Fruit fly (Drosophila melanogaster) whole organism, embryonic: ENCODE measurements around the gene CG33298.

Experiments used
- B-H1 ChIP-seq: fragments of 200-800 bp; sonication (Bioruptor generic); IDR thresholded peaks from 3 replicates; pipeline ENCODE4 v1.3.6; 2022; ENCODE audit warnings: missing biosample characterization, missing genetic modification characterization
- Bgb ChIP-seq: fragments of 200-800 bp; sonication (Bioruptor generic); IDR thresholded peaks from 2 replicates; pipeline ENCODE4 v1.3.6; 2022; ENCODE audit warnings: missing biosample characterization, missing genetic modification characterization; ENCODE audit not compliant: partially characterized antibody
- BtbVII ChIP-seq: fragments of 200-800 bp; sonication (Bioruptor generic); optimal IDR thresholded peaks from 3 replicates; lab custom pipeline; 2017; ENCODE audit warnings: missing biosample characterization, mild to moderate bottlenecking, missing genetic modification characterization
- CG10147 ChIP-seq: fragments of 200-800 bp; sonication (Bioruptor generic); optimal IDR thresholded peaks from 2 replicates; lab custom pipeline; 2019; ENCODE audit warnings: missing biosample characterization, mild to moderate bottlenecking, missing genetic modification characterization, moderate library complexity
- CG10654 ChIP-seq: fragments of 200-800 bp; sonication (Bioruptor generic); optimal IDR thresholded peaks from 2 replicates; lab custom pipeline; 2016; ENCODE audit warnings: missing biosample characterization, missing genetic modification characterization
- CG12391 ChIP-seq: fragments of 200-800 bp; sonication (Bioruptor generic); optimal IDR thresholded peaks from 3 replicates; lab custom pipeline; 2018; ENCODE audit warnings: missing biosample characterization, mild to moderate bottlenecking, missing genetic modification characterization, moderate library complexity
- CG14860 ChIP-seq: fragments of 200-800 bp; sonication (Bioruptor generic); IDR thresholded peaks from 3 replicates; pipeline ENCODE4 v1.3.6; 2022; ENCODE audit warnings: missing biosample characterization, missing genetic modification characterization; ENCODE audit not compliant: partially characterized antibody
- CG15514 ChIP-seq: fragments of 200-800 bp; sonication (Bioruptor generic); optimal IDR thresholded peaks from 3 replicates; lab custom pipeline; 2017; ENCODE audit warnings: missing biosample characterization, missing genetic modification characterization, mild to moderate bottlenecking, moderate library complexity, missing genetic modification reagents
- CG1603 ChIP-seq: fragments of 200-800 bp; sonication (Bioruptor generic); optimal IDR thresholded peaks from 2 replicates; lab custom pipeline; 2019; ENCODE audit warnings: missing biosample characterization, mild to moderate bottlenecking, missing genetic modification characterization, moderate library complexity
- CG17912 ChIP-seq: fragments of 200-800 bp; sonication (Bioruptor generic); optimal IDR thresholded peaks from 2 replicates; lab custom pipeline; 2018; ENCODE audit warnings: missing biosample characterization, mild to moderate bottlenecking, missing genetic modification characterization
- CG18262 ChIP-seq: fragments of 200-800 bp; optimal IDR thresholded peaks from 3 replicates; lab custom pipeline; 2019; ENCODE audit warnings: missing biosample characterization, mild to moderate bottlenecking, missing genetic modification characterization, moderate library complexity
- CG3995 ChIP-seq: fragments of 200-800 bp; sonication (Bioruptor generic); optimal IDR thresholded peaks from 3 replicates; lab custom pipeline; 2016; ENCODE audit warnings: missing biosample characterization, missing genetic modification characterization
- CG4404 ChIP-seq: fragments of 200-800 bp; sonication (Bioruptor generic); IDR thresholded peaks from 2 replicates; pipeline ENCODE4 v1.3.6; 2022; ENCODE audit warnings: missing biosample characterization, missing genetic modification characterization
- CG6254 ChIP-seq: fragments of 200-800 bp; sonication (Bioruptor generic); optimal IDR thresholded peaks from 3 replicates; lab custom pipeline; 2017; ENCODE audit warnings: mild to moderate bottlenecking, missing biosample characterization, missing genetic modification reagents, missing genetic modification characterization
- CG8388 ChIP-seq: fragments of 200-800 bp; sonication (Bioruptor generic); optimal IDR thresholded peaks from 2 replicates; lab custom pipeline; 2019; ENCODE audit warnings: missing biosample characterization, mild to moderate bottlenecking, missing genetic modification characterization, moderate library complexity
- CG8478 ChIP-seq: fragments of >200 bp; optimal IDR thresholded peaks from 2 replicates; lab custom pipeline; 2018
- CG8765 ChIP-seq: fragments of 200-800 bp; sonication (Bioruptor generic); IDR thresholded peaks from 2 replicates; pipeline ENCODE4 v1.3.6; 2022; ENCODE audit warnings: missing biosample characterization, missing genetic modification characterization
- CG9797 ChIP-seq: fragments of 200-800 bp; sonication (Bioruptor generic); optimal IDR thresholded peaks from 3 replicates; lab custom pipeline; 2018; ENCODE audit warnings: missing biosample characterization, mild to moderate bottlenecking, missing genetic modification characterization
- Dip2 ChIP-seq: fragments of 200-800 bp; sonication (Bioruptor generic); IDR thresholded peaks from 2 replicates; pipeline ENCODE4 v1.3.6; 2022; ENCODE audit warnings: missing biosample characterization, missing genetic modification characterization
- Elba2 ChIP-seq: fragments of 200-800 bp; sonication (Bioruptor generic); optimal IDR thresholded peaks from 3 replicates; lab custom pipeline; 2016; ENCODE audit warnings: missing biosample characterization, missing genetic modification characterization
- Gug ChIP-seq: fragments of 200-800 bp; sonication (Bioruptor generic); IDR thresholded peaks from 4 replicates; pipeline ENCODE4 v1.3.6; 2022; ENCODE audit warnings: missing biosample characterization, missing genetic modification characterization
- MBD-R2 ChIP-seq: fragments of 200-800 bp; sonication (Bioruptor generic); IDR thresholded peaks from 2 replicates; pipeline ENCODE4 v1.3.6; 2022; ENCODE audit warnings: missing biosample characterization, missing genetic modification characterization
- Ptx1 ChIP-seq: fragments of 200-800 bp; sonication (Bioruptor generic); IDR thresholded peaks from 2 replicates; pipeline ENCODE4 v1.3.6; 2022; ENCODE audit warnings: missing biosample characterization, missing genetic modification characterization
- Rfx ChIP-seq: fragments of 200-800 bp; sonication (Bioruptor generic); IDR thresholded peaks from 2 replicates; pipeline ENCODE4 v1.3.6; 2022; ENCODE audit warnings: missing biosample characterization, missing genetic modification characterization
- Sox100B ChIP-seq: fragments of 200-800 bp; sonication (Bioruptor generic); optimal IDR thresholded peaks from 3 replicates; lab custom pipeline; 2018; ENCODE audit warnings: missing biosample characterization, mild to moderate bottlenecking, missing genetic modification characterization
- Sox102F ChIP-seq: fragments of 200-800 bp; sonication (Bioruptor generic); optimal IDR thresholded peaks from 2 replicates; lab custom pipeline; 2018; ENCODE audit warnings: missing biosample characterization, mild to moderate bottlenecking, missing genetic modification characterization, moderate library complexity
- Xbp1 ChIP-seq: fragments of 200-800 bp; sonication (Bioruptor generic); optimal IDR thresholded peaks from 3 replicates; lab custom pipeline; 2016; ENCODE audit warnings: missing biosample characterization, mild to moderate bottlenecking, missing genetic modification characterization
- abd-A ChIP-seq: fragments of 200-800 bp; sonication (Bioruptor generic); optimal IDR thresholded peaks from 3 replicates; lab custom pipeline; 2019; ENCODE audit warnings: missing biosample characterization, mild to moderate bottlenecking, missing genetic modification characterization, moderate library complexity
- al ChIP-seq: fragments of 200-800 bp; sonication (Bioruptor generic); IDR thresholded peaks from 2 replicates; pipeline ENCODE4 v1.3.6; 2022; ENCODE audit warnings: missing biosample characterization, missing genetic modification characterization
- aop ChIP-seq: fragments of 200-800 bp; sonication (Bioruptor generic); IDR thresholded peaks from 2 replicates; pipeline ENCODE4 v1.3.6; 2022; ENCODE audit warnings: missing biosample characterization, missing genetic modification characterization
- ase ChIP-seq: fragments of 200-800 bp; sonication (Bioruptor generic); IDR thresholded peaks from 3 replicates; pipeline ENCODE4 v1.3.6; 2022; ENCODE audit warnings: missing biosample characterization, missing genetic modification characterization
- caup ChIP-seq: fragments of 200-800 bp; sonication (Bioruptor generic); optimal IDR thresholded peaks from 3 replicates; lab custom pipeline; 2017; ENCODE audit warnings: missing biosample characterization, mild to moderate bottlenecking, missing genetic modification characterization, moderate library complexity; ENCODE audit not compliant: severe bottlenecking
- dpn ChIP-seq, 2 experiments: fragments of 200-800 bp; sonication (Bioruptor generic); optimal IDR thresholded peaks; 3 replicates each; lab custom pipeline; 2016; ENCODE audit warnings: missing biosample characterization in 2 of 2, missing genetic modification characterization in 2 of 2
- esg ChIP-seq: fragments of 200-800 bp; sonication (Bioruptor generic); conservative IDR thresholded peaks from 2 replicates; pipeline ENCODE4 v1.3.6; 2022; ENCODE audit warnings: missing biosample characterization, missing genetic modification characterization
- fd64A ChIP-seq: fragments of 200-800 bp; sonication (Bioruptor generic); optimal IDR thresholded peaks from 3 replicates; lab custom pipeline; 2018; ENCODE audit warnings: missing biosample characterization, mild to moderate bottlenecking, missing genetic modification characterization
- fu2 ChIP-seq: fragments of 200-800 bp; sonication (Bioruptor generic); optimal IDR thresholded peaks from 2 replicates; lab custom pipeline; 2016; ENCODE audit warnings: missing biosample characterization, missing genetic modification characterization
- grau ChIP-seq: fragments of 200-800 bp; optimal IDR thresholded peaks from 3 replicates; lab custom pipeline; 2019; ENCODE audit warnings: missing biosample characterization, mild to moderate bottlenecking, missing genetic modification characterization, moderate library complexity
- jumu ChIP-seq: fragments of 200-800 bp; sonication (Bioruptor generic); optimal IDR thresholded peaks from 3 replicates; lab custom pipeline; 2016; ENCODE audit warnings: missing biosample characterization, missing genetic modification characterization
- oc ChIP-seq: fragments of 200-800 bp; sonication (Bioruptor generic); optimal IDR thresholded peaks from 2 replicates; lab custom pipeline; 2018; ENCODE audit warnings: missing biosample characterization, mild to moderate bottlenecking, missing genetic modification characterization, moderate library complexity
- org-1 ChIP-seq: fragments of 200-800 bp; sonication (Bioruptor generic); optimal IDR thresholded peaks from 2 replicates; lab custom pipeline; 2017; ENCODE audit warnings: missing biosample characterization, missing genetic modification characterization
- peb ChIP-seq: fragments of 200-800 bp; sonication (Bioruptor generic); IDR thresholded peaks from 2 replicates; pipeline ENCODE4 v1.3.6; 2022; ENCODE audit warnings: missing biosample characterization, missing genetic modification characterization
- pzg ChIP-seq: fragments of 200-800 bp; sonication (Bioruptor generic); optimal IDR thresholded peaks from 3 replicates; lab custom pipeline; 2018; ENCODE audit warnings: missing biosample characterization, mild to moderate bottlenecking, missing genetic modification characterization, moderate library complexity
- salm ChIP-seq: fragments of 200-800 bp; sonication (Bioruptor generic); optimal IDR thresholded peaks from 2 replicates; lab custom pipeline; 2018; ENCODE audit warnings: missing biosample characterization, mild to moderate bottlenecking, missing genetic modification characterization
- sr ChIP-seq: fragments of 200-800 bp; sonication (Bioruptor generic); IDR thresholded peaks from 3 replicates; pipeline ENCODE4 v1.3.6; 2022; ENCODE audit warnings: missing biosample characterization, missing genetic modification characterization
- ssp ChIP-seq: fragments of 200-800 bp; sonication (Bioruptor generic); IDR thresholded peaks from 2 replicates; pipeline ENCODE4 v1.3.6; 2022; ENCODE audit warnings: missing biosample characterization, missing genetic modification characterization
- toy ChIP-seq: fragments of 200-800 bp; sonication (Bioruptor generic); IDR thresholded peaks from 2 replicates; pipeline ENCODE4 v1.3.6; 2022; ENCODE audit warnings: missing biosample characterization, missing genetic modification characterization
- tup ChIP-seq: fragments of 200-800 bp; sonication (Bioruptor generic); optimal IDR thresholded peaks from 2 replicates; lab custom pipeline; 2016; ENCODE audit warnings: missing biosample characterization, mild to moderate bottlenecking, missing genetic modification characterization, moderate library complexity
- tx ChIP-seq: fragments of 200-800 bp; sonication (Bioruptor generic); optimal IDR thresholded peaks from 2 replicates; lab custom pipeline; 2016; ENCODE audit warnings: missing biosample characterization, missing genetic modification characterization
- unpg ChIP-seq: fragments of 200-800 bp; sonication (Bioruptor generic); optimal IDR thresholded peaks from 3 replicates; lab custom pipeline; 2018; ENCODE audit warnings: missing biosample characterization, mild to moderate bottlenecking, missing genetic modification characterization, moderate library complexity
- zen2 ChIP-seq: fragments of 200-800 bp; sonication (Bioruptor generic); IDR thresholded peaks from 3 replicates; pipeline ENCODE4 v1.3.6; 2022; ENCODE audit warnings: missing biosample characterization, missing genetic modification characterization; ENCODE audit not compliant: partially characterized antibody
- zf30C ChIP-seq: fragments of 200-800 bp; sonication (Bioruptor generic); optimal IDR thresholded peaks from 3 replicates; lab custom pipeline; 2018; ENCODE audit warnings: missing biosample characterization, mild to moderate bottlenecking, missing genetic modification characterization

The CG33298 gene

dm6 chr2L:9564527-9564926 is 69.3 kb downstream of the CG33298 start (continued):
- TF ChIP-seq tx, result no peak
- TF ChIP-seq CG8388 (GFP tag; lab: Kevin White, UChicago), result peak; percentile 36
- no peak for TF ChIP-seq CG8765
- peak; percentile 42 for TF ChIP-seq CG18262
- TF ChIP-seq al (GFP tag; lab: Robert Waterston, UW), result 0 out of 2 replicates have a peak, but pooled peaks have one; percentile 19
- TF ChIP-seq Gug (GFP tag; lab: Robert Waterston, UW), result 0 out of 4 replicates have a peak, but pooled peaks have one; percentile 15
- TF ChIP-seq CG8478 (lab: Kevin White, UChicago), result no peak
- peak; percentile 42 for TF ChIP-seq unpg (GFP tag; lab: Kevin White, UChicago)
- peak; percentile 16 for TF ChIP-seq CG15514 (GFP tag; lab: Kevin White, UChicago)
- TF ChIP-seq zen2 (GFP tag; lab: Robert Waterston, UW), result no peak
- peak; percentile 31 for TF ChIP-seq CG10654 (GFP tag; lab: Kevin White, UChicago)
- TF ChIP-seq abd-A, result no peak
- TF ChIP-seq Elba2 (GFP tag; lab: Kevin White, UChicago), result no peak
- TF ChIP-seq zf30C (GFP tag; lab: Kevin White, UChicago), result no peak
- 0 out of 3 replicates have a peak, but pooled peaks have one; percentile 14 for TF ChIP-seq B-H1
- no peak for TF ChIP-seq peb (GFP tag; lab: Robert Waterston, UW)
- no peak for TF ChIP-seq org-1 (GFP tag; lab: Kevin White, UChicago)
- TF ChIP-seq caup (GFP tag; lab: Kevin White, UChicago), result peak; percentile 0
- no peak for TF ChIP-seq CG14860
- TF ChIP-seq jumu, result no peak
- TF ChIP-seq toy (GFP tag; lab: Robert Waterston, UW), result no peak
- no peak for TF ChIP-seq ssp (GFP tag; lab: Robert Waterston, UW)
- TF ChIP-seq ase (GFP tag; lab: Robert Waterston, UW), result no peak
- 0 out of 2 replicates have a peak, but pooled peaks have one; percentile 24 for TF ChIP-seq esg (GFP tag; lab: Robert Waterston, UW)
- no peak for TF ChIP-seq fd64A (GFP tag; lab: Kevin White, UChicago)
- TF ChIP-seq CG17912 (GFP tag; lab: Kevin White, UChicago), result no peak
- TF ChIP-seq CG4404 (GFP tag; lab: Robert Waterston, UW), result no peak
- TF ChIP-seq Bgb (GFP tag; lab: Robert Waterston, UW), result no peak
- TF ChIP-seq Dip2 (GFP tag; lab: Robert Waterston, UW), result no peak
- TF ChIP-seq CG6254 (GFP tag; lab: Kevin White, UChicago), result no peak
- no peak for TF ChIP-seq tup (GFP tag; lab: Kevin White, UChicago)
- no peak for TF ChIP-seq sr (GFP tag; lab: Robert Waterston, UW)
- TF ChIP-seq dpn (GFP tag; optimal IDR thresholded peaks at IDR 0.05; lab: Kevin White, UChicago), result peak in 1 of 2 experiments; percentile 32
- peak; percentile 85 for TF ChIP-seq grau (tag; lab: Kevin White, UChicago)
- no peak for TF ChIP-seq MBD-R2 (GFP tag; lab: Robert Waterston, UW)
- TF ChIP-seq CG1603 (tag; lab: Kevin White, UChicago), result no peak
- TF ChIP-seq CG9797 (GFP tag; lab: Kevin White, UChicago), result no peak
- TF ChIP-seq CG3995 (GFP tag; lab: Kevin White, UChicago), result no peak
- TF ChIP-seq Xbp1, result peak; percentile 51
- TF ChIP-seq Rfx, result peak; percentile 32; the same call in 1 of the 2 replicates
- TF ChIP-seq pzg (GFP tag; lab: Kevin White, UChicago), result no peak
- TF ChIP-seq fu2 (GFP tag; lab: Kevin White, UChicago), result no peak
- TF ChIP-seq CG10147 (GFP tag; lab: Kevin White, UChicago), result peak; percentile 31
- no peak for TF ChIP-seq salm (tag; lab: Kevin White, UChicago)
- TF ChIP-seq BtbVII (GFP tag; lab: Kevin White, UChicago), result no peak
- TF ChIP-seq Sox102F (GFP tag; lab: Kevin White, UChicago), result peak; percentile 68
- peak; percentile 37 for TF ChIP-seq Sox100B (GFP tag; lab: Kevin White, UChicago)
- no peak for TF ChIP-seq oc (tag; lab: Kevin White, UChicago)
- peak; percentile 49 for TF ChIP-seq CG12391 (tag; lab: Kevin White, UChicago)
- no peak for TF ChIP-seq aop (GFP tag; lab: Robert Waterston, UW)
- peak; percentile 57 for TF ChIP-seq Ptx1 (GFP tag; lab: Robert Waterston, UW)
